Fruit fly (Drosophila melanogaster) whole organism, embryonic: ENCODE data around the gene CG32712.

ENCODE experiments used
- B-H1 ChIP-seq: fragments of 200-800 bp; sonication (Bioruptor generic); IDR thresholded peaks from 3 replicates; pipeline ENCODE4 v1.3.6; 2022; ENCODE audit warnings: missing biosample characterization, missing genetic modification characterization
- B-H2 ChIP-seq: fragments of 200-800 bp; sonication (Bioruptor generic); optimal IDR thresholded peaks from 2 replicates; lab custom pipeline; 2018; ENCODE audit warnings: missing biosample characterization, mild to moderate bottlenecking, missing genetic modification characterization
- BEAF-32 ChIP-seq: fragments of 200-800 bp; sonication (Bioruptor generic); optimal IDR thresholded peaks from 3 replicates; lab custom pipeline; 2017; ENCODE audit warnings: missing biosample characterization, missing genetic modification characterization, mild to moderate bottlenecking, moderate library complexity, missing genetic modification reagents
- Bteb2 ChIP-seq: fragments of 200-800 bp; sonication (Bioruptor generic); optimal IDR thresholded peaks from 2 replicates; lab custom pipeline; 2016; ENCODE audit warnings: missing biosample characterization, missing genetic modification characterization
- CG10267 ChIP-seq: fragments of 200-800 bp; sonication (Bioruptor generic); optimal IDR thresholded peaks from 2 replicates; lab custom pipeline; 2018; ENCODE audit warnings: missing biosample characterization, mild to moderate bottlenecking, missing genetic modification characterization, moderate library complexity
- CG12104 ChIP-seq: fragments of 200-800 bp; sonication (Bioruptor generic); optimal IDR thresholded peaks from 3 replicates; lab custom pipeline; 2016; ENCODE audit warnings: missing biosample characterization, missing genetic modification characterization
- CG13123 ChIP-seq: fragments of 200-800 bp; sonication (Bioruptor generic); optimal IDR thresholded peaks from 2 replicates; lab custom pipeline; 2016; ENCODE audit warnings: missing biosample characterization, missing genetic modification characterization
- CG15514 ChIP-seq: fragments of 200-800 bp; sonication (Bioruptor generic); optimal IDR thresholded peaks from 3 replicates; lab custom pipeline; 2017; ENCODE audit warnings: missing biosample characterization, missing genetic modification characterization, mild to moderate bottlenecking, moderate library complexity, missing genetic modification reagents
- CG17829 ChIP-seq: fragments of 200-800 bp; optimal IDR thresholded peaks from 2 replicates; lab custom pipeline; 2019; ENCODE audit warnings: missing biosample characterization, mild to moderate bottlenecking, missing genetic modification characterization, moderate library complexity
- CG18476 ChIP-seq: fragments of 200-800 bp; sonication (Bioruptor generic); optimal IDR thresholded peaks from 2 replicates; lab custom pipeline; 2016; ENCODE audit warnings: missing biosample characterization, mild to moderate bottlenecking, missing genetic modification characterization
- CG2116 ChIP-seq: fragments of 200-800 bp; sonication (Bioruptor generic); optimal IDR thresholded peaks from 3 replicates; lab custom pipeline; 2018; ENCODE audit warnings: missing biosample characterization, mild to moderate bottlenecking, missing genetic modification characterization
- CG2875 ChIP-seq: fragments of 200-800 bp; sonication (Bioruptor generic); optimal IDR thresholded peaks from 2 replicates; lab custom pipeline; 2017; ENCODE audit warnings: missing biosample characterization, mild to moderate bottlenecking, missing genetic modification characterization, missing genetic modification reagents
- CG30403 ChIP-seq: fragments of 200-800 bp; sonication (Bioruptor generic); optimal IDR thresholded peaks from 3 replicates; lab custom pipeline; 2016; ENCODE audit warnings: missing biosample characterization, missing genetic modification characterization
- CG31388 ChIP-seq: fragments of 200-800 bp; sonication (Bioruptor generic); optimal IDR thresholded peaks from 2 replicates; lab custom pipeline; 2016; ENCODE audit warnings: missing biosample characterization, missing genetic modification characterization
- CG34376 ChIP-seq: fragments of 200-800 bp; sonication (Bioruptor generic); optimal IDR thresholded peaks from 2 replicates; lab custom pipeline; 2018; ENCODE audit warnings: missing biosample characterization, mild to moderate bottlenecking, missing genetic modification characterization
- CG3995 ChIP-seq: fragments of 200-800 bp; sonication (Bioruptor generic); optimal IDR thresholded peaks from 3 replicates; lab custom pipeline; 2016; ENCODE audit warnings: missing biosample characterization, missing genetic modification characterization
- CG4404 ChIP-seq: fragments of 200-800 bp; sonication (Bioruptor generic); IDR thresholded peaks from 2 replicates; pipeline ENCODE4 v1.3.6; 2022; ENCODE audit warnings: missing biosample characterization, missing genetic modification characterization
- CG4854 ChIP-seq: fragments of 200-800 bp; sonication (Bioruptor generic); optimal IDR thresholded peaks from 2 replicates; lab custom pipeline; 2016; ENCODE audit warnings: missing biosample characterization, missing genetic modification characterization, inconsistent platforms
- CG7271 ChIP-seq: fragments of 200-800 bp; sonication (Bioruptor generic); optimal IDR thresholded peaks from 2 replicates; lab custom pipeline; 2018; ENCODE audit warnings: missing biosample characterization, mild to moderate bottlenecking, missing genetic modification characterization, moderate library complexity
- CoRest ChIP-seq: fragments of 200-800 bp; sonication (Bioruptor generic); optimal IDR thresholded peaks from 3 replicates; lab custom pipeline; 2018; ENCODE audit warnings: missing biosample characterization, mild to moderate bottlenecking, missing genetic modification characterization, moderate library complexity
- Dp ChIP-seq: fragments of 200-800 bp; sonication (Bioruptor generic); optimal IDR thresholded peaks from 2 replicates; lab custom pipeline; 2018; ENCODE audit warnings: missing biosample characterization, mild to moderate bottlenecking, missing genetic modification characterization, moderate library complexity
- Drgx ChIP-seq: fragments of 200-800 bp; sonication (Bioruptor generic); IDR thresholded peaks from 2 replicates; pipeline ENCODE4 v1.3.6; 2022; ENCODE audit warnings: missing biosample characterization, missing genetic modification characterization
- Mes4 ChIP-seq: fragments of 200-800 bp; sonication (Bioruptor generic); optimal IDR thresholded peaks from 2 replicates; lab custom pipeline; 2016; ENCODE audit warnings: missing biosample characterization, missing genetic modification characterization
- Opbp ChIP-seq: fragments of 200-800 bp; sonication (Bioruptor generic); IDR thresholded peaks from 3 replicates; pipeline ENCODE4 v1.3.6; 2022; ENCODE audit warnings: missing biosample characterization, missing genetic modification characterization; ENCODE audit not compliant: partially characterized antibody
- Pdp1 ChIP-seq, 2 experiments: fragments of 200-800 bp; sonication (Bioruptor generic); optimal IDR thresholded peaks; 3 replicates each; lab custom pipeline; 2016; ENCODE audit warnings: missing biosample characterization in 2 of 2, missing genetic modification characterization in 2 of 2, mild to moderate bottlenecking in 1 of 2, moderate library complexity in 1 of 2
- Rfx ChIP-seq: fragments of 200-800 bp; sonication (Bioruptor generic); IDR thresholded peaks from 2 replicates; pipeline ENCODE4 v1.3.6; 2022; ENCODE audit warnings: missing biosample characterization, missing genetic modification characterization
- TFAM ChIP-seq: fragments of 200-800 bp; sonication (Bioruptor generic); optimal IDR thresholded peaks from 2 replicates; lab custom pipeline; 2017; ENCODE audit warnings: missing biosample characterization, missing genetic modification characterization, inconsistent platforms
- chm ChIP-seq: fragments of 200-800 bp; sonication (Bioruptor generic); IDR thresholded peaks from 2 replicates; pipeline ENCODE4 v1.3.6; 2022; ENCODE audit warnings: missing biosample characterization, missing genetic modification characterization
- disco-r ChIP-seq: fragments of 200-800 bp; sonication (Bioruptor generic); optimal IDR thresholded peaks from 2 replicates; lab custom pipeline; 2016; ENCODE audit warnings: missing biosample characterization, missing genetic modification characterization
- exex ChIP-seq: fragments of 200-800 bp; sonication (Bioruptor generic); optimal IDR thresholded peaks from 4 replicates; lab custom pipeline; 2018; ENCODE audit warnings: missing biosample characterization, mild to moderate bottlenecking, missing genetic modification characterization, moderate library complexity
- grn ChIP-seq: fragments of 200-800 bp; sonication (Bioruptor generic); optimal IDR thresholded peaks from 3 replicates; lab custom pipeline; 2017; ENCODE audit warnings: missing biosample characterization, missing genetic modification characterization
- hb ChIP-seq: fragments of 200-800 bp; sonication (Bioruptor generic); IDR thresholded peaks from 3 replicates; pipeline ENCODE4 v1.3.6; 2022; ENCODE audit warnings: missing biosample characterization, missing genetic modification characterization; ENCODE audit not compliant: partially characterized antibody
- hkb ChIP-seq, 2 experiments: fragments of 200-800 bp in 1 of 2; fragments of >200 bp in 1 of 2; sonication (Bioruptor generic) in 1 of 2; IDR thresholded peaks in 1 of 2; optimal IDR thresholded peaks in 1 of 2; 2 replicates each; pipeline versions ENCODE4 v1.3.6 to Lab custom; 2017 to 2022; ENCODE audit warnings: missing biosample characterization in 1 of 2, missing genetic modification characterization in 1 of 2
- klu ChIP-seq: fragments of 200-800 bp; sonication (Bioruptor generic); IDR thresholded peaks from 2 replicates; pipeline ENCODE4 v1.3.6; 2022; ENCODE audit warnings: missing biosample characterization, missing genetic modification characterization
- lab ChIP-seq: fragments of 200-800 bp; sonication (Bioruptor generic); optimal IDR thresholded peaks from 3 replicates; lab custom pipeline; 2017; ENCODE audit warnings: missing biosample characterization, missing genetic modification characterization, mild to moderate bottlenecking, moderate library complexity, missing genetic modification reagents
- salm ChIP-seq: fragments of 200-800 bp; sonication (Bioruptor generic); optimal IDR thresholded peaks from 2 replicates; lab custom pipeline; 2018; ENCODE audit warnings: missing biosample characterization, mild to moderate bottlenecking, missing genetic modification characterization
- so ChIP-seq: fragments of 200-800 bp; sonication (Bioruptor generic); IDR thresholded peaks from 3 replicates; pipeline ENCODE4 v1.3.6; 2022; ENCODE audit warnings: missing biosample characterization, missing genetic modification characterization
- unc-4 ChIP-seq: fragments of 200-800 bp; sonication (Bioruptor generic); IDR thresholded peaks from 2 replicates; pipeline ENCODE4 v1.3.6; 2022; ENCODE audit warnings: missing biosample characterization, missing genetic modification characterization; ENCODE audit not compliant: partially characterized antibody
- z ChIP-seq: fragments of 200-800 bp; sonication (Bioruptor generic); IDR thresholded peaks from 3 replicates; pipeline ENCODE4 v1.3.6; 2022; ENCODE audit warnings: missing biosample characterization, missing genetic modification characterization

Gene CG32712

DNA sequence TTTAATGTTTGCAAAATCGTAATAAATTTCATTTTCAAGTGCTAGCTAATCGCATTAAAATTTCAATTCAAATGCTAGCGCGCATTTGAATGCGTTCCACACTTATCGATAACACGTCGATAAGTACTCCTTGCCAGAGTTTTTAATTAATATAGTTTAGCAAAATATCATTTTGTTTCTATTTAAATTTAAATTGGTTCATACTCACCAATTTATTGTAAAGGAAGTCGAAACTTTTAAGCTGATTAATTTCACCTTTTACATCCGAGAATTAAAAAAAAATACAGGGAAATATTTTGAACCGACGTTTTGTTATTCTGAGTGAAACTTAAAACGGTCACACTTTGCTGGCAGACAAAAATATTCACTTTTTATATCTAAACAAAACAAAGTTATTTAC lies 27.5 kb upstream of the CG32712 start, which contains the start of gene Es2 (continued):
- TF ChIP-seq Drgx (GFP tag; lab: Robert Waterston, UW) (no peak), chm (GFP tag; lab: Robert Waterston, UW) (no peak), klu (GFP tag; lab: Robert Waterston, UW) (no peak), Bteb2 (GFP tag; lab: Kevin White, UChicago) (no peak), CoRest (tag; lab: Kevin White, UChicago) (no peak), CG10267 (tag; lab: Kevin White, UChicago) (peak; percentile 7), hb (GFP tag; lab: Robert Waterston, UW) (no peak), disco-r (no peak), CG4854 (GFP tag; lab: Kevin White, UChicago) (no peak), TFAM (GFP tag; lab: Kevin White, UChicago) (no peak), CG31388 (GFP tag; lab: Kevin White, UChicago) (no peak), Opbp (GFP tag; lab: Robert Waterston, UW) (no peak), so (GFP tag; lab: Robert Waterston, UW) (0 out of 3 replicates have a peak, but pooled peaks have one; percentile 20), CG15514 (GFP tag; lab: Kevin White, UChicago) (no peak), Dp (peak; percentile 85), salm (tag; lab: Kevin White, UChicago) (no peak), Mes4 (GFP tag; lab: Kevin White, UChicago) (no peak), CG7271 (tag; lab: Kevin White, UChicago) (no peak), CG30403 (GFP tag; lab: Kevin White, UChicago) (no peak), CG12104 (no peak), unc-4 (GFP tag; lab: Robert Waterston, UW) (0 out of 2 replicates have a peak, but pooled peaks have one; percentile 26), CG18476 (no peak), CG4404 (GFP tag; lab: Robert Waterston, UW) (no peak), CG17829 (tag; lab: Kevin White, UChicago) (peak; percentile 2), B-H2 (GFP tag; lab: Kevin White, UChicago) (no peak), CG2116 (GFP tag; lab: Kevin White, UChicago) (peak; percentile 39), CG13123 (GFP tag; lab: Kevin White, UChicago) (no peak), BEAF-32 (GFP tag; lab: Kevin White, UChicago) (peak; percentile 23)

- TF ChIP-seq lab (GFP tag; lab: Kevin White, UChicago) = peak; percentile 10
- no peak for TF ChIP-seq CG3995 (GFP tag; lab: Kevin White, UChicago)
- 0 out of 3 replicates have a peak, but pooled peaks have one; percentile 36 for TF ChIP-seq z
- peak; percentile 90 for TF ChIP-seq CG15514 (GFP tag; lab: Kevin White, UChicago)
- no peak for TF ChIP-seq CG2875
- TF ChIP-seq B-H1 (GFP tag; lab: Robert Waterston, UW) = no peak
- peak; percentile 40 for TF ChIP-seq exex (tag; lab: Kevin White, UChicago)
- peak in 1 of 2 experiments; percentile 23 for TF ChIP-seq Pdp1 (GFP tag; optimal IDR thresholded peaks at IDR 0.05; lab: Kevin White, UChicago)
- peak; percentile 34 for TF ChIP-seq CG34376 (GFP tag; lab: Kevin White, UChicago)
- TF ChIP-seq Rfx (GFP tag; lab: Robert Waterston, UW) = no peak
- peak; percentile 36; the same call in 1 of the 2 replicates for TF ChIP-seq chm (GFP tag; lab: Robert Waterston, UW)
- TF ChIP-seq grn (GFP tag; lab: Kevin White, UChicago) = peak; percentile 9
- TF ChIP-seq hkb (optimal IDR thresholded peaks at IDR 0.05; lab: Kevin White, UChicago) = no peak
- no peak for TF ChIP-seq hkb (GFP tag; IDR thresholded peaks at IDR 0.05; lab: Robert Waterston, UW)
Observed at dm6 chrX:8460686-8461085, 27.1 kb upstream of the CG32712 start, which contains the start of gene CG15347. TSS of gene CG15347 (minus strand) at chrX:8460898.
